Fruit fly (Drosophila melanogaster) whole organism, embryonic: ENCODE measurements around the gene CG7519.

ENCODE experiments used
- Bteb2 ChIP-seq: fragments of 200-800 bp; sonication (Bioruptor generic); optimal IDR thresholded peaks from 2 replicates; lab custom pipeline; 2016; ENCODE audit warnings: missing biosample characterization, missing genetic modification characterization
- CG1024 ChIP-seq: fragments of 200-800 bp; sonication (Bioruptor generic); IDR thresholded peaks from 2 replicates; pipeline ENCODE4 v1.3.6; 2022; ENCODE audit warnings: missing biosample characterization, missing genetic modification characterization
- CG10979 ChIP-seq: fragments of 200-800 bp; sonication (Bioruptor generic); optimal IDR thresholded peaks from 2 replicates; lab custom pipeline; 2018; ENCODE audit warnings: missing biosample characterization, mild to moderate bottlenecking, missing genetic modification characterization, moderate library complexity
- CG11247 ChIP-seq: fragments of 200-800 bp; sonication (Bioruptor generic); IDR thresholded peaks from 2 replicates; pipeline ENCODE4 v1.3.6; 2022; ENCODE audit warnings: missing biosample characterization, missing genetic modification characterization
- CG12219 ChIP-seq: fragments of 200-800 bp; sonication (Bioruptor generic); optimal IDR thresholded peaks from 3 replicates; lab custom pipeline; 2018; ENCODE audit warnings: missing biosample characterization, mild to moderate bottlenecking, missing genetic modification characterization
- CG12942 ChIP-seq: fragments of 200-800 bp; sonication (Bioruptor generic); optimal IDR thresholded peaks from 3 replicates; lab custom pipeline; 2016; ENCODE audit warnings: missing biosample characterization, missing genetic modification characterization
- CG15269 ChIP-seq: fragments of 200-800 bp; sonication (Bioruptor generic); optimal IDR thresholded peaks from 2 replicates; lab custom pipeline; 2018; ENCODE audit warnings: missing biosample characterization, mild to moderate bottlenecking, missing genetic modification characterization, moderate library complexity
- CG1602 ChIP-seq: fragments of 200-800 bp; sonication (Bioruptor generic); optimal IDR thresholded peaks from 3 replicates; lab custom pipeline; 2016; ENCODE audit warnings: missing biosample characterization, missing genetic modification characterization
- CG2116 ChIP-seq: fragments of 200-800 bp; sonication (Bioruptor generic); optimal IDR thresholded peaks from 3 replicates; lab custom pipeline; 2018; ENCODE audit warnings: missing biosample characterization, mild to moderate bottlenecking, missing genetic modification characterization
- CG33213 ChIP-seq: fragments of 200-800 bp; sonication (Bioruptor generic); optimal IDR thresholded peaks from 3 replicates; lab custom pipeline; 2016; ENCODE audit warnings: missing biosample characterization, missing genetic modification characterization
- CG34224 ChIP-seq: fragments of 200-800 bp; sonication (Bioruptor generic); IDR thresholded peaks from 3 replicates; pipeline ENCODE4 v1.3.6; 2022; ENCODE audit warnings: missing biosample characterization, missing genetic modification characterization; ENCODE audit not compliant: partially characterized antibody
- CG42726 ChIP-seq: fragments of 200-800 bp; sonication (Bioruptor generic); IDR thresholded peaks from 2 replicates; pipeline ENCODE4 v1.3.6; 2022; ENCODE audit warnings: missing biosample characterization, missing genetic modification characterization; ENCODE audit not compliant: partially characterized antibody
- CG5180 ChIP-seq: fragments of 200-800 bp; sonication (Bioruptor generic); optimal IDR thresholded peaks from 3 replicates; lab custom pipeline; 2017; ENCODE audit warnings: missing biosample characterization, missing genetic modification characterization, mild to moderate bottlenecking, moderate library complexity, missing genetic modification reagents
- CG6791 ChIP-seq: fragments of 200-800 bp; sonication (Bioruptor generic); IDR thresholded peaks from 3 replicates; pipeline ENCODE4 v1.3.6; 2022; ENCODE audit warnings: missing biosample characterization, missing genetic modification characterization; ENCODE audit not compliant: partially characterized antibody
- CG8359 ChIP-seq: fragments of 200-800 bp; sonication (Bioruptor generic); optimal IDR thresholded peaks from 2 replicates; lab custom pipeline; 2017; ENCODE audit warnings: missing biosample characterization, mild to moderate bottlenecking, missing genetic modification characterization, borderline replicate concordance
- CG9437 ChIP-seq: fragments of 200-800 bp; sonication (Bioruptor generic); optimal IDR thresholded peaks from 2 replicates; lab custom pipeline; 2018; ENCODE audit warnings: missing biosample characterization, mild to moderate bottlenecking, missing genetic modification characterization
- CG9797 ChIP-seq: fragments of 200-800 bp; sonication (Bioruptor generic); optimal IDR thresholded peaks from 3 replicates; lab custom pipeline; 2018; ENCODE audit warnings: missing biosample characterization, mild to moderate bottlenecking, missing genetic modification characterization
- CG9932 ChIP-seq: fragments of 200-800 bp; sonication (Bioruptor generic); IDR thresholded peaks from 2 replicates; pipeline ENCODE4 v1.3.6; 2022; ENCODE audit warnings: missing biosample characterization, missing genetic modification characterization
- CoRest ChIP-seq: fragments of 200-800 bp; sonication (Bioruptor generic); optimal IDR thresholded peaks from 3 replicates; lab custom pipeline; 2018; ENCODE audit warnings: missing biosample characterization, mild to moderate bottlenecking, missing genetic modification characterization, moderate library complexity
- D ChIP-seq, 2 experiments: fragments of 200-800 bp in 1 of 2; fragments of >200 bp in 1 of 2; sonication (Bioruptor generic) in 1 of 2; optimal IDR thresholded peaks; 2 replicates in 1 of 2; 3 replicates in 1 of 2; lab custom pipeline; 2017; ENCODE audit warnings: mild to moderate bottlenecking in 1 of 2, missing biosample characterization in 1 of 2, missing genetic modification characterization in 1 of 2, missing genetic modification reagents in 1 of 2
- Dbx ChIP-seq: fragments of 200-800 bp; sonication (Bioruptor generic); IDR thresholded peaks from 3 replicates; pipeline ENCODE4 v1.3.6; 2022; ENCODE audit warnings: missing biosample characterization, missing genetic modification characterization
- Drgx ChIP-seq: fragments of 200-800 bp; sonication (Bioruptor generic); IDR thresholded peaks from 2 replicates; pipeline ENCODE4 v1.3.6; 2022; ENCODE audit warnings: missing biosample characterization, missing genetic modification characterization
- Gsc ChIP-seq: fragments of 200-800 bp; sonication (Bioruptor generic); IDR thresholded peaks from 2 replicates; pipeline ENCODE4 v1.3.6; 2022; ENCODE audit warnings: missing biosample characterization, missing genetic modification characterization
- H2.0 ChIP-seq: fragments of 200-800 bp; sonication (Bioruptor generic); IDR thresholded peaks from 2 replicates; pipeline ENCODE4 v1.3.6; 2022; ENCODE audit warnings: missing biosample characterization, missing genetic modification characterization
- Nf-YC ChIP-seq: fragments of 200-800 bp; optimal IDR thresholded peaks from 3 replicates; lab custom pipeline; 2019; ENCODE audit warnings: missing biosample characterization, mild to moderate bottlenecking, missing genetic modification characterization, moderate library complexity
- Rx ChIP-seq: fragments of 200-800 bp; sonication (Bioruptor generic); IDR thresholded peaks from 2 replicates; pipeline ENCODE4 v1.3.6; 2022; ENCODE audit warnings: missing biosample characterization, missing genetic modification characterization
- Usf ChIP-seq: fragments of 200-800 bp; sonication (Bioruptor generic); optimal IDR thresholded peaks from 2 replicates; lab custom pipeline; 2017; ENCODE audit warnings: missing genotype, missing biosample characterization, missing genetic modification characterization
- Vsx1 ChIP-seq: fragments of 200-800 bp; sonication (Bioruptor generic); optimal IDR thresholded peaks from 2 replicates; lab custom pipeline; 2017; ENCODE audit warnings: missing biosample characterization, mild to moderate bottlenecking, missing genetic modification characterization, missing genetic modification reagents
- al ChIP-seq: fragments of 200-800 bp; sonication (Bioruptor generic); IDR thresholded peaks from 2 replicates; pipeline ENCODE4 v1.3.6; 2022; ENCODE audit warnings: missing biosample characterization, missing genetic modification characterization
- corto ChIP-seq: fragments of 200-800 bp; sonication (Bioruptor generic); optimal IDR thresholded peaks from 2 replicates; lab custom pipeline; 2016; ENCODE audit warnings: missing biosample characterization, mild to moderate bottlenecking, missing genetic modification characterization, moderate library complexity
- dysf ChIP-seq: fragments of 200-800 bp; sonication (Bioruptor generic); IDR thresholded peaks from 3 replicates; pipeline ENCODE4 v1.3.6; 2022; ENCODE audit warnings: missing biosample characterization, missing genetic modification characterization
- fd3F ChIP-seq: fragments of 200-800 bp; sonication (Bioruptor generic); optimal IDR thresholded peaks from 2 replicates; lab custom pipeline; 2018; ENCODE audit warnings: missing biosample characterization, mild to moderate bottlenecking, missing genetic modification characterization, moderate library complexity
- gsb ChIP-seq: fragments of 200-800 bp; sonication (Bioruptor generic); IDR thresholded peaks from 2 replicates; pipeline ENCODE4 v1.3.6; 2022; ENCODE audit warnings: missing biosample characterization, missing genetic modification characterization
- gt ChIP-seq: fragments of 200-800 bp; sonication (Bioruptor generic); IDR thresholded peaks from 2 replicates; pipeline ENCODE4 v1.3.6; 2022; ENCODE audit warnings: missing biosample characterization, missing genetic modification characterization
- ken ChIP-seq: fragments of 200-800 bp; sonication (Bioruptor generic); IDR thresholded peaks from 3 replicates; pipeline ENCODE4 v1.3.6; 2022; ENCODE audit warnings: missing biosample characterization, missing genetic modification characterization
- knrl ChIP-seq: fragments of 200-800 bp; sonication (Bioruptor generic); IDR thresholded peaks from 3 replicates; pipeline ENCODE4 v1.3.6; 2022; ENCODE audit warnings: missing biosample characterization, missing genetic modification characterization; ENCODE audit not compliant: partially characterized antibody
- lmd ChIP-seq: fragments of 200-800 bp; sonication (Bioruptor generic); IDR thresholded peaks from 2 replicates; pipeline ENCODE4 v1.3.6; 2022; ENCODE audit warnings: missing biosample characterization, missing genetic modification characterization
- nerfin-2 ChIP-seq: fragments of 200-800 bp; sonication (Bioruptor generic); IDR thresholded peaks from 2 replicates; pipeline ENCODE4 v1.3.6; 2022; ENCODE audit warnings: missing biosample characterization, missing genetic modification characterization; ENCODE audit not compliant: partially characterized antibody
- oc ChIP-seq: fragments of 200-800 bp; sonication (Bioruptor generic); optimal IDR thresholded peaks from 2 replicates; lab custom pipeline; 2018; ENCODE audit warnings: missing biosample characterization, mild to moderate bottlenecking, missing genetic modification characterization, moderate library complexity
- odd ChIP-seq: fragments of 200-800 bp; sonication (Bioruptor generic); optimal IDR thresholded peaks from 2 replicates; lab custom pipeline; 2017; ENCODE audit warnings: missing biosample characterization, mild to moderate bottlenecking, missing genetic modification characterization
- pan ChIP-seq, 4 experiments: fragments of >200 bp in 3 of 4; fragments of 200-800 bp in 1 of 4; sonication (Bioruptor generic) in 1 of 4; optimal IDR thresholded peaks in 3 of 4; IDR thresholded peaks in 1 of 4; 2 replicates each; pipeline versions ENCODE4 v1.3.6 to Lab custom; 2017 to 2022; ENCODE audit warnings: missing biosample characterization in 2 of 4, missing genetic modification characterization in 2 of 4, mixed read lengths in 1 of 4
- peb ChIP-seq: fragments of 200-800 bp; sonication (Bioruptor generic); IDR thresholded peaks from 2 replicates; pipeline ENCODE4 v1.3.6; 2022; ENCODE audit warnings: missing biosample characterization, missing genetic modification characterization
- sc ChIP-seq, 3 experiments: fragments of >200 bp in 2 of 3; fragments of 200-800 bp in 1 of 3; sonication (Bioruptor generic) in 1 of 3; optimal IDR thresholded peaks; 2 replicates in 2 of 3; 3 replicates in 1 of 3; lab custom pipeline; 2017; ENCODE audit warnings: mild to moderate bottlenecking in 1 of 3, missing biosample characterization in 1 of 3, missing genetic modification characterization in 1 of 3, missing genetic modification reagents in 1 of 3
- slp2 ChIP-seq: fragments of 200-800 bp; sonication (Bioruptor generic); optimal IDR thresholded peaks from 2 replicates; lab custom pipeline; 2016; ENCODE audit warnings: missing biosample characterization, missing genetic modification characterization
- tin ChIP-seq: fragments of 200-800 bp; sonication (Bioruptor generic); optimal IDR thresholded peaks from 3 replicates; lab custom pipeline; 2016; ENCODE audit warnings: missing biosample characterization, missing genetic modification characterization
- vnd ChIP-seq: fragments of 200-800 bp; sonication (Bioruptor generic); IDR thresholded peaks from 3 replicates; pipeline ENCODE4 v1.3.6; 2022; ENCODE audit warnings: missing biosample characterization, missing genetic modification characterization; ENCODE audit not compliant: partially characterized antibody

Gene CG7519

DNA sequence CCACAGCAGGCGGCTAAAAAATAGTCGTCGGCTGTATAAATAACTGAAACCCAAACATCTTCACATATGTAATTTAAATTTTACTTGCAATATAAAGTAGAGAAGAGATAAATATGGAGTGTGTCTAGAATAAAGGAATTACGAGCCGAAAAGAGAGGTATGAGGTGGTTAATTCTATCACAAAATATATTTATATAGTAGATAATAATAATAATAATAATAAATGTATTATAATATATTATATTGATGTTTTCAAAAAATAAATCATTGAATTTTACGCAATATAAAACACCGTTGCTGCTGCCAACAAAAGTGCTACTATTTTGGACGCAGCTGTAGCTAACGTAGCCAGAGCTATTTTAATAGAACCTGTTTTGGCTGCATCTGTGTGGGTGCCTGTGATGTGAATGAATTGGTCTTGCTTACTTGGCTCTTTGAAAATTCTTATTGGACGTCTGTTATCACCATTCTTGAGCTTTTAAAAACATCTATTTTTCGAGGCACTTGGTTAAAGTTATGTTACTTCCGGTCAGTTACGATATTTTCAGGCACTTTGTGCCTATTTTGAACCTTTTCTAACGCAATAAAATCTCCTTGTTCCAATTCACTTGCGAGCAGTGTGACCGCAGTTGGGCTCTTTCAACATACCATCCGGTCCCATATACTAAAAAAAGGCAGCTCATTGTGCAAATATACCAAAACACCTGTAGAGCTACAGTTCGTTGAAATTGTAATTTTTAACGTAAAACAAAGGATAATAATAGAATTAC lies 4.2 kb downstream of the CG7519 start, which contains the start of gene Hr78 (continued):
- no peak for TF ChIP-seq vnd
- 0 out of 2 replicates have a peak, but pooled peaks have one; percentile 28 for TF ChIP-seq gt (GFP tag; lab: Robert Waterston, UW)
- TF ChIP-seq al = peak; percentile 58; the same call in 1 of the 2 replicates
- TF ChIP-seq Usf (GFP tag; lab: Kevin White, UChicago) = peak; percentile 54
- peak; percentile 56 for TF ChIP-seq CG1602 (GFP tag; lab: Kevin White, UChicago)
- peak; percentile 90 for TF ChIP-seq CG15269 (tag; lab: Kevin White, UChicago)
- TF ChIP-seq D (optimal IDR thresholded peaks at IDR 0.05; lab: Kevin White, UChicago) = no peak
- peak; percentile 81 for TF ChIP-seq D (GFP tag; optimal IDR thresholded peaks at IDR 0.05; lab: Kevin White, UChicago)
- TF ChIP-seq knrl (GFP tag; lab: Robert Waterston, UW) = no peak
- peak; percentile 74 for TF ChIP-seq Nf-YC (tag; lab: Kevin White, UChicago)
- TF ChIP-seq CG6791 (GFP tag; lab: Robert Waterston, UW) = no peak
- TF ChIP-seq slp2 (GFP tag; lab: Kevin White, UChicago) = peak; percentile 34
- TF ChIP-seq Gsc (GFP tag; lab: Robert Waterston, UW) = no peak
- TF ChIP-seq ken (GFP tag; lab: Robert Waterston, UW) = no peak
- peak; percentile 59 for TF ChIP-seq Rx (GFP tag; lab: Robert Waterston, UW)
- TF ChIP-seq CG5180 (GFP tag; lab: Kevin White, UChicago) = peak; percentile 65
- TF ChIP-seq CG9797 (GFP tag; lab: Kevin White, UChicago) = peak; percentile 88
- 0 out of 3 replicates have a peak, but pooled peaks have one; percentile 35 for TF ChIP-seq CG34224 (GFP tag; lab: Robert Waterston, UW)
- no peak for TF ChIP-seq sc (optimal IDR thresholded peaks at IDR 0.05; lab: Kevin White, UChicago)
- TF ChIP-seq sc (GFP tag; optimal IDR thresholded peaks at IDR 0.05; lab: Kevin White, UChicago) = peak; percentile 65
- peak; percentile 38; the same call in 1 of the 2 replicates for TF ChIP-seq CG1024 (GFP tag; lab: Robert Waterston, UW)
- TF ChIP-seq CG12942 (GFP tag; lab: Kevin White, UChicago) = peak; percentile 51
- TF ChIP-seq nerfin-2 = no peak
- peak; percentile 48 for TF ChIP-seq CG2116 (GFP tag; lab: Kevin White, UChicago)
- TF ChIP-seq corto (GFP tag; lab: Kevin White, UChicago) = peak; percentile 64
- peak; percentile 74 for TF ChIP-seq lmd (GFP tag; lab: Robert Waterston, UW)
- peak; percentile 71 for TF ChIP-seq CG8359 (GFP tag; lab: Kevin White, UChicago)
- TF ChIP-seq Drgx (GFP tag; lab: Robert Waterston, UW) = peak; percentile 81
- 0 out of 2 replicates have a peak, but pooled peaks have one; percentile 45 for TF ChIP-seq gsb
- TF ChIP-seq Dbx (GFP tag; lab: Robert Waterston, UW) = peak; percentile 39; the same call in 1 of the 3 replicates
- TF ChIP-seq peb (GFP tag; lab: Robert Waterston, UW) = 0 out of 2 replicates have a peak, but pooled peaks have one; percentile 4
- peak; percentile 85 for TF ChIP-seq CG10979 (tag; lab: Kevin White, UChicago)
- no peak for TF ChIP-seq pan (optimal IDR thresholded peaks at IDR 0.05; lab: Kevin White, UChicago)
- peak in 1 of 2 experiments; percentile 62 for TF ChIP-seq pan (GFP tag; optimal IDR thresholded peaks at IDR 0.05 in 1 of 2, IDR thresholded peaks at IDR 0.05 in 1 of 2)
- TF ChIP-seq CG9932 = peak; percentile 49
- TF ChIP-seq odd (GFP tag; lab: Kevin White, UChicago) = peak; percentile 87
- no peak for TF ChIP-seq oc (tag; lab: Kevin White, UChicago)
- TF ChIP-seq fd3F = peak; percentile 70
- TF ChIP-seq CG9437 = peak; percentile 91
- TF ChIP-seq CoRest (tag; lab: Kevin White, UChicago) = peak; percentile 89
- peak; percentile 51 for TF ChIP-seq tin (GFP tag; lab: Kevin White, UChicago)
- TF ChIP-seq CG42726 (GFP tag; lab: Robert Waterston, UW) = peak; percentile 46; the same call in 1 of the 2 replicates
- TF ChIP-seq CG33213 (GFP tag; lab: Kevin White, UChicago) = peak; percentile 35
- TF ChIP-seq CG11247 (GFP tag; lab: Robert Waterston, UW) = no peak; the same call in 1 of the 2 replicates
- TF ChIP-seq Bteb2 (GFP tag; lab: Kevin White, UChicago) = no peak
- TF ChIP-seq dysf = peak; percentile 80
- TF ChIP-seq CG12219 (GFP tag; lab: Kevin White, UChicago) = peak; percentile 54
- TF ChIP-seq Vsx1 = no peak
- TF ChIP-seq H2.0 (GFP tag; lab: Robert Waterston, UW) = peak; percentile 38; the same call in 1 of the 2 replicates
